Worm (Caenorhabditis elegans): ENCODE results near the gene ZC116.5.

ZC116.5 gene

DNA sequence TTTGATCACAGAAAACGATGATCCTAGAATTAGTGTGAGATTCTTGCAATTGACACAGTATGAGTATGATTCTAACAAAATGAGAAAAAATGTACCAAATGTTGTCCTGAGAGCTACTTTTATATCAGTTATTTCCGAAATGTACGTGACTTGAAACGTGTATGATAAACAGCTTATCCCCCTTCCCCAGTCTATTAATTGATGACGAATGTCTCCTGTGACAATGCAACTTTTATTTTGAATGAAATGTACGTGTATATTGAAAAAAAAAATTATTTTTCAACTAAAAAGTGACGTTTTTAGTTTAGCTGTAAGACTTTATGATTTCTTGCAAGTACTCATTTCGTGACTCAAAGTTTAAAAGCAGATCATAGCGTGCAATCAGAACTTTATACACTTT lies 38.5 kb downstream of the ZC116.5 start:
- no peak for TF ChIP-seq nhr-21 (tag; optimal IDR thresholded peaks at IDR 0.05)
- TF ChIP-seq peb-1 (tag; optimal IDR thresholded peaks at IDR 0.05): no peak
- TF ChIP-seq sma-9 (GFP tag; optimal IDR thresholded peaks at IDR 0.05): no peak
- no peak for TF ChIP-seq sma-9 (tag; optimal IDR thresholded peaks at IDR 0.05)
- TF ChIP-seq nhr-25 (tag; optimal IDR thresholded peaks at IDR 0.05): no peak
- no peak for TF ChIP-seq zag-1 (tag; optimal IDR thresholded peaks at IDR 0.05)
- no peak for TF ChIP-seq Y55F3AM.14 (GFP tag; optimal IDR thresholded peaks at IDR 0.05)
- no peak for TF ChIP-seq gmeb-1 (tag; optimal IDR thresholded peaks at IDR 0.05)
- no peak for TF ChIP-seq nhr-129 (tag; optimal IDR thresholded peaks at IDR 0.05)
- no peak for TF ChIP-seq elt-1 (tag; optimal IDR thresholded peaks at IDR 0.05)
- TF ChIP-seq ceh-16 (tag; optimal IDR thresholded peaks at IDR 0.05): no peak
- no peak for TF ChIP-seq snpc-4 (tag; optimal IDR thresholded peaks at IDR 0.05)
- TF ChIP-seq blmp-1 (tag; optimal IDR thresholded peaks at IDR 0.05; ENCODE audit: insufficient read depth): no peak
- no peak for TF ChIP-seq nhr-237 (tag; optimal IDR thresholded peaks at IDR 0.05)
- TF ChIP-seq dmd-4 (tag; optimal IDR thresholded peaks at IDR 0.05): no peak
- TF ChIP-seq ceh-82 (tag; optimal IDR thresholded peaks at IDR 0.05): no peak
- no peak for TF ChIP-seq skn-1 (tag; optimal IDR thresholded peaks at IDR 0.05)
- TF ChIP-seq ztf-4 (tag; optimal IDR thresholded peaks at IDR 0.05): no peak

DNA sequence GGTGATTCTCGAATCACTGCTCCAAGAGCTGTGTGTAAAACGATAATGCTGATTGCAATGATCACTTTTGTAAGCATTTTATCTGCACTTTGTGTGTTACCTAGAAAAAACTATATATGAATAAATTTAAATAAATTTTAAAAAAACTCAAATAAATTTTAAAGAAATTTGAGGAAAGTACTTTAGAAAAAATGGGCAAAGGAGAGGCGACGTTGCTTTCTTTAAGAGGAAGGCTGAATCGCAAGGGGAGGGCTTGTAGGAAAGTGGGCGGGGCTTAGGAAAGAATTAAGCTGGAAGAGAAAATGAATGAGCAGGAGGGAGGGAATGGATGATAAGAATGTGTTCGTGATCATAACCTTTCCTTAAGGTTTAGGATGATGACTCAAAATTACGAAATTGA lies 40.9 kb downstream of the ZC116.5 start, which contains the start of gene E02A10.4:
Gene E02A10.4, minus strand, starts transcription at position 101 of the 400 bp plus-strand sequence.
- TF ChIP-seq ztf-4 (tag; optimal IDR thresholded peaks at IDR 0.05) (no peak), nhr-77 (tag; optimal IDR thresholded peaks at IDR 0.05) (no peak), sem-4 (tag; optimal IDR thresholded peaks at IDR 0.05) (no peak), sma-3 (GFP tag; optimal IDR thresholded peaks at IDR 0.05) (no peak), alr-1 (tag; optimal IDR thresholded peaks at IDR 0.05) (no peak), ama-1 (optimal IDR thresholded peaks at IDR 0.05) (no peak), ztf-1 (GFP tag; conservative IDR thresholded peaks at IDR 0.05) (no peak), unc-62 (GFP tag; optimal IDR thresholded peaks at IDR 0.05) (no peak), nhr-21 (tag; optimal IDR thresholded peaks at IDR 0.05) (no peak), egl-27 (tag; optimal IDR thresholded peaks at IDR 0.05) (no peak), lin-11 (tag; optimal IDR thresholded peaks at IDR 0.05) (no peak), dmd-4 (tag; optimal IDR thresholded peaks at IDR 0.05) (no peak), gmeb-1 (tag; optimal IDR thresholded peaks at IDR 0.05) (no peak), nhr-25 (tag; optimal IDR thresholded peaks at IDR 0.05) (no peak), R02D3.7 (tag; optimal IDR thresholded peaks at IDR 0.05) (no peak)

DNA sequence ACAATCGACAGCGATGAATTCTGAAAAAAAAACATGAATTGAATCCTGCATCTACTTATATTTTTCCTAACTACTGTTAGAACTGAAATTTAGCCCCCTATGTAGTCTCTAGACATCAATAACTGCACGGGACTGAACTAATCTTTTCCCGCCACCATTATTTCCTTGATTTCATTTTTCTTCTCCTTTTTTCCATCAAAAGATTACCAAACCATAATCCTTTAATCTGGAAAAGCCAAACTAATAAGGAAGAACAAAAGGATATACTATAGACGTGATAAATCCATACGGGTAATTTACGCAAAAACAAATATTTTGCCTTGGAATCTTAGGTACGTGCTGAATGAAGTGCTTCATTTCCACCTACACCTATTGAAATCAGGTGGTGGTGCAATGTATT lies 41.4 kb downstream of the ZC116.5 start:
- TF ChIP-seq elt-1 (tag; optimal IDR thresholded peaks at IDR 0.05): no peak
- no peak for TF ChIP-seq peb-1 (tag; optimal IDR thresholded peaks at IDR 0.05)
- no peak for TF ChIP-seq blmp-1 (tag; optimal IDR thresholded peaks at IDR 0.05; ENCODE audit: insufficient read depth)
- TF ChIP-seq ceh-82 (tag; optimal IDR thresholded peaks at IDR 0.05): no peak
- no peak for TF ChIP-seq R02D3.7 (tag; optimal IDR thresholded peaks at IDR 0.05)
- no peak for TF ChIP-seq Y55F3AM.14 (GFP tag; optimal IDR thresholded peaks at IDR 0.05)

DNA sequence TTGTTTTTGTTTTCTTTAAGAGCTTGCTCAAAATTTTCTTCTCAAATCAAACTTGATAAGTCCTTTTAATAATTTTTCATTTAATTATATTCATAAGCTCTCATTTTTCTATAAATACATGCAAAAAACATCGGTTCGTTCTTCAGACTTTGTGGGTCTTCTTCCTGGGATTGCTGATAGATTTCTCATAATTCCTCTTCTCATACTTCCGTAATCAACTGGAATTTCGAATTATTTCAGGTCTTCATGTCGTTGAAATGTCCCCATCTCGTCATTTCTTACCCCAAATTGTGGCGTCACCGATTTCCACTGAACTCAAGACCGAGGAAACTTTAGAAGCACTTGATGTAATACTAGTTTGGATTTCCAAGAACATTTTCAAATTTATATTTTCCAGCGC lies 43.9 kb downstream of the ZC116.5 start:
- TF ChIP-seq sma-9 (GFP tag; optimal IDR thresholded peaks at IDR 0.05) (peak; percentile 9), sma-9 (tag; optimal IDR thresholded peaks at IDR 0.05) (no peak), Y55F3AM.14 (GFP tag; optimal IDR thresholded peaks at IDR 0.05) (no peak)

ce11 chrV:12563187-12563586 lies 45.6 kb downstream of the ZC116.5 start, which contains the start of gene mrps-5:
TSS of gene mrps-5 (plus strand) at chrV:12563487.
- TF ChIP-seq sma-9 (GFP tag; optimal IDR thresholded peaks at IDR 0.05) (no peak), sma-9 (tag; optimal IDR thresholded peaks at IDR 0.05) (no peak), sma-3 (GFP tag; optimal IDR thresholded peaks at IDR 0.05) (no peak), snpc-4 (tag; optimal IDR thresholded peaks at IDR 0.05) (no peak), zag-1 (tag; optimal IDR thresholded peaks at IDR 0.05) (no peak), crh-2 (tag; optimal IDR thresholded peaks at IDR 0.05) (no peak), nhr-6 (tag; optimal IDR thresholded peaks at IDR 0.05) (no peak), Y55F3AM.14 (GFP tag; optimal IDR thresholded peaks at IDR 0.05) (no peak), nhr-12 (tag; optimal IDR thresholded peaks at IDR 0.05) (no peak), nhr-129 (tag; optimal IDR thresholded peaks at IDR 0.05) (no peak), alr-1 (tag; optimal IDR thresholded peaks at IDR 0.05) (no peak), ztf-4 (tag; optimal IDR thresholded peaks at IDR 0.05) (no peak), lsy-2 (tag; optimal IDR thresholded peaks at IDR 0.05) (no peak), lin-13 (GFP tag; optimal IDR thresholded peaks at IDR 0.05) (no peak), sem-4 (tag; optimal IDR thresholded peaks at IDR 0.05) (no peak)

Measured in whole organism, L2 larva.